Fruit fly (Drosophila melanogaster) whole organism, embryonic: ENCODE results near the gene mus301.

Experiments
- B-H1 ChIP-seq: fragments of 200-800 bp; sonication (Bioruptor generic); IDR thresholded peaks from 3 replicates; pipeline ENCODE4 v1.3.6; 2022; ENCODE audit warnings: missing biosample characterization, missing genetic modification characterization
- CG10274 ChIP-seq: fragments of 200-800 bp; sonication (Bioruptor generic); optimal IDR thresholded peaks from 3 replicates; lab custom pipeline; 2017; ENCODE audit warnings: missing biosample characterization, mild to moderate bottlenecking, missing genetic modification characterization
- CG10321 ChIP-seq: fragments of 200-800 bp; sonication (Bioruptor generic); IDR thresholded peaks from 2 replicates; pipeline ENCODE4 v1.3.6; 2022; ENCODE audit warnings: missing biosample characterization, missing genetic modification characterization
- CG10462 ChIP-seq: fragments of 200-800 bp; sonication (Bioruptor generic); optimal IDR thresholded peaks from 2 replicates; lab custom pipeline; 2016; ENCODE audit warnings: missing biosample characterization, missing genetic modification characterization
- CG11504 ChIP-seq: fragments of 200-800 bp; sonication (Bioruptor generic); optimal IDR thresholded peaks from 3 replicates; lab custom pipeline; 2019; ENCODE audit warnings: missing biosample characterization, mild to moderate bottlenecking, missing genetic modification characterization, moderate library complexity
- CG17359 ChIP-seq: fragments of 200-800 bp; sonication (Bioruptor generic); optimal IDR thresholded peaks from 3 replicates; lab custom pipeline; 2018; ENCODE audit warnings: missing biosample characterization, mild to moderate bottlenecking, missing genetic modification characterization, moderate library complexity
- CG1792 ChIP-seq: fragments of 200-800 bp; sonication (Bioruptor generic); optimal IDR thresholded peaks from 2 replicates; lab custom pipeline; 2016; ENCODE audit warnings: missing biosample characterization, missing genetic modification characterization
- CG18011 ChIP-seq: fragments of 200-800 bp; sonication (Bioruptor generic); optimal IDR thresholded peaks from 2 replicates; lab custom pipeline; 2017; ENCODE audit warnings: missing biosample characterization, missing genetic modification characterization, mild to moderate bottlenecking, moderate library complexity, missing genotype
- CG2129 ChIP-seq: fragments of 200-800 bp; sonication (Bioruptor generic); IDR thresholded peaks from 2 replicates; pipeline ENCODE4 v1.3.6; 2022; ENCODE audit warnings: missing biosample characterization, missing genetic modification characterization; ENCODE audit not compliant: partially characterized antibody
- CG32772 ChIP-seq: fragments of 200-800 bp; sonication (Bioruptor generic); IDR thresholded peaks from 2 replicates; pipeline ENCODE4 v1.3.6; 2022; ENCODE audit warnings: missing biosample characterization, missing genetic modification characterization
- CG33213 ChIP-seq: fragments of 200-800 bp; sonication (Bioruptor generic); optimal IDR thresholded peaks from 3 replicates; lab custom pipeline; 2016; ENCODE audit warnings: missing biosample characterization, missing genetic modification characterization
- CG34224 ChIP-seq: fragments of 200-800 bp; sonication (Bioruptor generic); IDR thresholded peaks from 3 replicates; pipeline ENCODE4 v1.3.6; 2022; ENCODE audit warnings: missing biosample characterization, missing genetic modification characterization; ENCODE audit not compliant: partially characterized antibody
- CG4282 ChIP-seq: fragments of 200-800 bp; sonication (Bioruptor generic); optimal IDR thresholded peaks from 2 replicates; lab custom pipeline; 2016; ENCODE audit warnings: missing biosample characterization, missing genetic modification characterization
- CG4360 ChIP-seq: fragments of 200-800 bp; sonication (Bioruptor generic); IDR thresholded peaks from 2 replicates; pipeline ENCODE4 v1.3.6; 2022; ENCODE audit warnings: missing biosample characterization, missing genetic modification characterization
- CG4854 ChIP-seq: fragments of 200-800 bp; sonication (Bioruptor generic); optimal IDR thresholded peaks from 2 replicates; lab custom pipeline; 2016; ENCODE audit warnings: missing biosample characterization, missing genetic modification characterization, inconsistent platforms
- CG5953 ChIP-seq: fragments of 200-800 bp; sonication (Bioruptor generic); IDR thresholded peaks from 2 replicates; pipeline ENCODE4 v1.3.6; 2022; ENCODE audit warnings: missing biosample characterization, missing genetic modification characterization
- CG6689 ChIP-seq: fragments of 200-800 bp; sonication (Bioruptor generic); IDR thresholded peaks from 2 replicates; pipeline ENCODE4 v1.3.6; 2022; ENCODE audit warnings: missing biosample characterization, missing genetic modification characterization
- CG8089 ChIP-seq: fragments of 200-800 bp; sonication (Bioruptor generic); optimal IDR thresholded peaks from 3 replicates; lab custom pipeline; 2016; ENCODE audit warnings: missing biosample characterization, missing genetic modification characterization
- CG8478 ChIP-seq: fragments of >200 bp; optimal IDR thresholded peaks from 2 replicates; lab custom pipeline; 2018
- CrebB ChIP-seq: fragments of 200-800 bp; sonication (Bioruptor generic); optimal IDR thresholded peaks from 3 replicates; lab custom pipeline; 2018; ENCODE audit warnings: missing biosample characterization, mild to moderate bottlenecking, missing genetic modification characterization
- Dfd ChIP-seq, 2 experiments: fragments of >200 bp; optimal IDR thresholded peaks; 2 replicates each; lab custom pipeline; 2017; ENCODE audit warnings: missing biosample characterization in 2 of 2, missing genetic modification characterization in 2 of 2
- HLH3B ChIP-seq: fragments of 200-800 bp; sonication (Bioruptor generic); IDR thresholded peaks from 2 replicates; pipeline ENCODE4 v1.3.6; 2022; ENCODE audit warnings: missing biosample characterization, missing genetic modification characterization
- Hr3 ChIP-seq: fragments of 200-800 bp; sonication (Bioruptor generic); optimal IDR thresholded peaks from 3 replicates; lab custom pipeline; 2016; ENCODE audit warnings: missing biosample characterization, missing genetic modification characterization
- Max ChIP-seq: fragments of 200-800 bp; sonication (Bioruptor generic); optimal IDR thresholded peaks from 2 replicates; lab custom pipeline; 2016; ENCODE audit warnings: missing biosample characterization, mild to moderate bottlenecking, missing genetic modification characterization
- Oaz ChIP-seq: fragments of 200-800 bp; sonication (Bioruptor generic); IDR thresholded peaks from 2 replicates; pipeline ENCODE4 v1.3.6; 2022; ENCODE audit warnings: missing biosample characterization, missing genetic modification characterization
- Opbp ChIP-seq: fragments of 200-800 bp; sonication (Bioruptor generic); IDR thresholded peaks from 3 replicates; pipeline ENCODE4 v1.3.6; 2022; ENCODE audit warnings: missing biosample characterization, missing genetic modification characterization; ENCODE audit not compliant: partially characterized antibody
- ac ChIP-seq: fragments of 200-800 bp; sonication (Bioruptor generic); optimal IDR thresholded peaks from 3 replicates; lab custom pipeline; 2017; ENCODE audit warnings: missing biosample characterization, mild to moderate bottlenecking, missing genetic modification characterization
- amos ChIP-seq: fragments of 200-800 bp; sonication (Bioruptor generic); IDR thresholded peaks from 2 replicates; pipeline ENCODE4 v1.3.6; 2022; ENCODE audit warnings: missing biosample characterization, missing genetic modification characterization; ENCODE audit not compliant: partially characterized antibody
- ato ChIP-seq: fragments of 200-800 bp; sonication (Bioruptor generic); IDR thresholded peaks from 2 replicates; pipeline ENCODE4 v1.3.6; 2022; ENCODE audit warnings: missing biosample characterization, missing genetic modification characterization; ENCODE audit not compliant: partially characterized antibody
- br ChIP-seq: fragments of >200 bp; optimal IDR thresholded peaks from 2 replicates; lab custom pipeline; 2017
- bsh ChIP-seq, 2 experiments: fragments of 200-800 bp; sonication (Bioruptor generic); optimal IDR thresholded peaks; 2 replicates each; lab custom pipeline; 2017 to 2018; ENCODE audit warnings: mild to moderate bottlenecking in 2 of 2, missing biosample characterization in 2 of 2, missing genetic modification characterization in 2 of 2, moderate library complexity in 1 of 2
- da ChIP-seq: fragments of 200-800 bp; sonication (Bioruptor generic); optimal IDR thresholded peaks from 2 replicates; lab custom pipeline; 2016; ENCODE audit warnings: missing biosample characterization, missing genetic modification characterization
- dimm ChIP-seq: fragments of 200-800 bp; sonication (Bioruptor generic); IDR thresholded peaks from 2 replicates; pipeline ENCODE4 v1.3.6; 2022; ENCODE audit warnings: missing biosample characterization, missing genetic modification characterization
- dysf ChIP-seq: fragments of 200-800 bp; sonication (Bioruptor generic); IDR thresholded peaks from 3 replicates; pipeline ENCODE4 v1.3.6; 2022; ENCODE audit warnings: missing biosample characterization, missing genetic modification characterization
- esg ChIP-seq: fragments of 200-800 bp; sonication (Bioruptor generic); conservative IDR thresholded peaks from 2 replicates; pipeline ENCODE4 v1.3.6; 2022; ENCODE audit warnings: missing biosample characterization, missing genetic modification characterization
- gce ChIP-seq: fragments of 200-800 bp; sonication (Bioruptor generic); IDR thresholded peaks from 3 replicates; pipeline ENCODE4 v1.3.6; 2022; ENCODE audit warnings: missing biosample characterization, missing genetic modification characterization
- ken ChIP-seq: fragments of 200-800 bp; sonication (Bioruptor generic); IDR thresholded peaks from 3 replicates; pipeline ENCODE4 v1.3.6; 2022; ENCODE audit warnings: missing biosample characterization, missing genetic modification characterization
- klu ChIP-seq: fragments of 200-800 bp; sonication (Bioruptor generic); IDR thresholded peaks from 2 replicates; pipeline ENCODE4 v1.3.6; 2022; ENCODE audit warnings: missing biosample characterization, missing genetic modification characterization
- mam ChIP-seq: fragments of 200-800 bp; sonication (Bioruptor generic); optimal IDR thresholded peaks from 3 replicates; lab custom pipeline; 2016; ENCODE audit warnings: missing biosample characterization, missing genetic modification characterization
- oc ChIP-seq: fragments of 200-800 bp; sonication (Bioruptor generic); optimal IDR thresholded peaks from 2 replicates; lab custom pipeline; 2018; ENCODE audit warnings: missing biosample characterization, mild to moderate bottlenecking, missing genetic modification characterization, moderate library complexity
- org-1 ChIP-seq: fragments of 200-800 bp; sonication (Bioruptor generic); optimal IDR thresholded peaks from 2 replicates; lab custom pipeline; 2017; ENCODE audit warnings: missing biosample characterization, missing genetic modification characterization
- pb ChIP-seq: fragments of 200-800 bp; sonication (Bioruptor generic); optimal IDR thresholded peaks from 3 replicates; lab custom pipeline; 2016; ENCODE audit warnings: missing biosample characterization, missing genetic modification characterization
- sc ChIP-seq, 3 experiments: fragments of >200 bp in 2 of 3; fragments of 200-800 bp in 1 of 3; sonication (Bioruptor generic) in 1 of 3; optimal IDR thresholded peaks; 2 replicates in 2 of 3; 3 replicates in 1 of 3; lab custom pipeline; 2017; ENCODE audit warnings: mild to moderate bottlenecking in 1 of 3, missing biosample characterization in 1 of 3, missing genetic modification characterization in 1 of 3, missing genetic modification reagents in 1 of 3
- scrt ChIP-seq: fragments of 200-800 bp; sonication (Bioruptor generic); optimal IDR thresholded peaks from 2 replicates; lab custom pipeline; 2018; ENCODE audit warnings: missing biosample characterization, mild to moderate bottlenecking, missing genetic modification characterization, moderate library complexity
- sd ChIP-seq: fragments of 200-800 bp; sonication (Bioruptor generic); optimal IDR thresholded peaks from 3 replicates; lab custom pipeline; 2018; ENCODE audit warnings: missing biosample characterization, mild to moderate bottlenecking, missing genetic modification characterization, moderate library complexity
- sim ChIP-seq: fragments of 200-800 bp; sonication (Bioruptor generic); IDR thresholded peaks from 2 replicates; pipeline ENCODE4 v1.3.6; 2022; ENCODE audit warnings: missing biosample characterization, missing genetic modification characterization
- sima ChIP-seq: fragments of 200-800 bp; sonication (Bioruptor generic); optimal IDR thresholded peaks from 2 replicates; lab custom pipeline; 2016; ENCODE audit warnings: missing biosample characterization, missing genetic modification characterization
- sob ChIP-seq: fragments of 200-800 bp; sonication (Bioruptor generic); IDR thresholded peaks from 2 replicates; pipeline ENCODE4 v1.3.6; 2022; ENCODE audit warnings: missing biosample characterization, missing genetic modification characterization
- tgo ChIP-seq: fragments of 200-800 bp; sonication (Bioruptor generic); IDR thresholded peaks from 3 replicates; pipeline ENCODE4 v1.3.6; 2022; ENCODE audit warnings: missing biosample characterization, missing genetic modification characterization
- trh ChIP-seq: fragments of 200-800 bp; sonication (Bioruptor generic); optimal IDR thresholded peaks from 2 replicates; lab custom pipeline; 2016; ENCODE audit warnings: missing biosample characterization, missing genetic modification characterization
- unpg ChIP-seq: fragments of 200-800 bp; sonication (Bioruptor generic); optimal IDR thresholded peaks from 3 replicates; lab custom pipeline; 2018; ENCODE audit warnings: missing biosample characterization, mild to moderate bottlenecking, missing genetic modification characterization, moderate library complexity
- wek ChIP-seq: fragments of 200-800 bp; sonication (Bioruptor generic); optimal IDR thresholded peaks from 3 replicates; lab custom pipeline; 2018; ENCODE audit warnings: missing biosample characterization, mild to moderate bottlenecking, missing genetic modification characterization, moderate library complexity

The mus301 gene

DNA sequence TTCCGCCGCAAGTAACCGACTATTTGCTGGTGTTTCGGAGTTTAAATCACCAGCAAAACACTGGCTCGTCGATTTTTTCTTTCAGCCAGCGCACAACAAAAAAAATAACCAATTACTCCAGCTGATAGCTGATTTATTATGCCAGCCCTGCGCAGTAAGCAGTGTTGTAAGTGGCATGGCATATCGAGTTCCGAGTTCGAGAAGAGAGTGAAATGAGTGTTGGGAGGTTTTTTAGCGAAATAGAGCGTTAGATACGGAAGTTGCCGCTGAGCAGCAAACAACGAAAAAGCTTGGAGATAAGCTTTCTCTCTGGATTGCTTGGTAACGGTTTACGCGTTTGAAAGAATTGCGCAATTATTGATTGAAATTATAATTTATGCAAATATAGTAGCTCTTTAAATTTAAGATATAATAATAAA lies 45.9 kb upstream of the mus301 start, which contains the start of gene CG7565 (continued):
- TF ChIP-seq CG8089 (peak; percentile 17), trh (no peak), CrebB (tag; lab: Kevin White, UChicago) (peak; percentile 58), CG34224 (GFP tag; lab: Robert Waterston, UW) (peak; percentile 70; the same call in 2 of the 3 replicates), CG4282 (GFP tag; lab: Kevin White, UChicago) (peak; percentile 21), sc (optimal IDR thresholded peaks at IDR 0.05; lab: Kevin White, UChicago) (no peak), sc (GFP tag; optimal IDR thresholded peaks at IDR 0.05; lab: Kevin White, UChicago) (no peak), CG18011 (GFP tag; lab: Kevin White, UChicago) (peak; percentile 25), CG10274 (GFP tag; lab: Kevin White, UChicago) (no peak), Max (GFP tag; lab: Kevin White, UChicago) (no peak), ac (GFP tag; lab: Kevin White, UChicago) (no peak), esg (GFP tag; lab: Robert Waterston, UW) (no peak), sima (GFP tag; lab: Kevin White, UChicago) (no peak), CG4854 (GFP tag; lab: Kevin White, UChicago) (peak; percentile 0), CG2129 (GFP tag; lab: Robert Waterston, UW) (no peak), amos (GFP tag; lab: Robert Waterston, UW) (no peak; the same call in 1 of the 2 replicates), Dfd (GFP tag; optimal IDR thresholded peaks at IDR 0.05; lab: Kevin White, UChicago) (no peak), CG5953 (GFP tag; lab: Robert Waterston, UW) (no peak), CG32772 (GFP tag; lab: Robert Waterston, UW) (no peak), B-H1 (GFP tag; lab: Robert Waterston, UW) (no peak), CG10321 (GFP tag; lab: Robert Waterston, UW) (no peak), Opbp (peak; percentile 56; the same call in 2 of the 3 replicates), org-1 (GFP tag; lab: Kevin White, UChicago) (peak; percentile 26), CG11504 (no peak), ato (GFP tag; lab: Robert Waterston, UW) (no peak), bsh (GFP tag; optimal IDR thresholded peaks at IDR 0.05; lab: Kevin White, UChicago) (peak in 1 of 2 experiments; percentile 20), CG17359 (tag; lab: Kevin White, UChicago) (peak; percentile 38), CG4360 (no peak), gce (no peak), wek (GFP tag; lab: Kevin White, UChicago) (peak; percentile 60), pb (GFP tag; lab: Kevin White, UChicago) (no peak), dysf (GFP tag; lab: Robert Waterston, UW) (no peak), Oaz (GFP tag; lab: Robert Waterston, UW) (no peak), ken (GFP tag; lab: Robert Waterston, UW) (no peak; the same call in 2 of the 3 replicates), mam (peak; percentile 30), dimm (no peak), CG8478 (no peak), scrt (GFP tag; lab: Kevin White, UChicago) (peak; percentile 41), HLH3B (GFP tag; lab: Robert Waterston, UW) (peak; percentile 39; the same call in 1 of the 2 replicates), CG33213 (GFP tag; lab: Kevin White, UChicago) (no peak), sob (GFP tag; lab: Robert Waterston, UW) (peak; percentile 58; the same call in 1 of the 2 replicates), tgo (no peak), br (lab: Kevin White, UChicago) (no peak), CG1792 (GFP tag; lab: Kevin White, UChicago) (no peak), CG6689 (no peak), sim (GFP tag; lab: Robert Waterston, UW) (no peak), klu (GFP tag; lab: Robert Waterston, UW) (no peak), unpg (GFP tag; lab: Kevin White, UChicago) (peak; percentile 24), da (GFP tag; lab: Kevin White, UChicago) (no peak), oc (tag; lab: Kevin White, UChicago) (peak; percentile 23), Hr3 (GFP tag; lab: Kevin White, UChicago) (no peak), CG10462 (peak; percentile 43), sd (peak; percentile 18)
